Fruit fly (Drosophila melanogaster): ENCODE measurements around the gene CG31668.

CG31668 gene

dm6 chr2L:2192123-2192601 is 13.8 kb downstream of the CG31668 start, which contains the start of gene CG10874:
Gene CG10874, minus strand, starts transcription at chr2L:2192386.
- peak; percentile 89 for TF ChIP-seq Dif (GFP tag; optimal IDR thresholded peaks at IDR 0.05; ENCODE audit: partially characterized antibody)
- peak; percentile 98 for TF ChIP-seq Vsx2 (GFP tag; optimal IDR thresholded peaks at IDR 0.05; ENCODE audit: partially characterized antibody)
- TF ChIP-seq CG32264 (GFP tag; optimal IDR thresholded peaks at IDR 0.05) = no peak
- TF ChIP-seq foxo (GFP tag; optimal IDR thresholded peaks at IDR 0.05) = no peak
- TF ChIP-seq Abd-B (GFP tag; optimal IDR thresholded peaks at IDR 0.05) = no peak
- TF ChIP-seq dl (GFP tag; optimal IDR thresholded peaks at IDR 0.05; ENCODE audit: insufficient read depth in 1 of 2, partially characterized antibody in 2 of 2) = peak in 1 of 2 experiments; percentile 58
- TF ChIP-seq Jra (GFP tag; optimal IDR thresholded peaks at IDR 0.05) = no peak
- TF ChIP-seq Rel (GFP tag; optimal IDR thresholded peaks at IDR 0.05) = no peak
- TF ChIP-seq Rel (tag; optimal IDR thresholded peaks at IDR 0.05) = peak; percentile 30

- TF ChIP-seq Rel (GFP tag; optimal IDR thresholded peaks at IDR 0.05) = no peak
- TF ChIP-seq Rel (tag; optimal IDR thresholded peaks at IDR 0.05) = no peak
- no peak for TF ChIP-seq Dfd (GFP tag; optimal IDR thresholded peaks at IDR 0.05)
- TF ChIP-seq sage (GFP tag; optimal IDR thresholded peaks at IDR 0.05) = no peak
- no peak for TF ChIP-seq Myc (optimal IDR thresholded peaks at IDR 0.05)
- no peak for TF ChIP-seq Sp1 (GFP tag; optimal IDR thresholded peaks at IDR 0.05)
- no peak for TF ChIP-seq foxo (GFP tag; optimal IDR thresholded peaks at IDR 0.05)
- no peak for TF ChIP-seq h (GFP tag; optimal IDR thresholded peaks at IDR 0.05)
- TF ChIP-seq CG32264 (GFP tag; optimal IDR thresholded peaks at IDR 0.05) = no peak
- no peak for TF ChIP-seq Hnf4 (GFP tag; optimal IDR thresholded peaks at IDR 0.05)
- TF ChIP-seq br (GFP tag; optimal IDR thresholded peaks at IDR 0.05) = no peak
- TF ChIP-seq Hr83 (GFP tag; optimal IDR thresholded peaks at IDR 0.05; ENCODE audit: poor library complexity, severe bottlenecking) = no peak
- TF ChIP-seq Vsx2 (GFP tag; optimal IDR thresholded peaks at IDR 0.05; ENCODE audit: partially characterized antibody) = no peak
- no peak for TF ChIP-seq dmrt93B (GFP tag; optimal IDR thresholded peaks at IDR 0.05)
- no peak for TF ChIP-seq ey (GFP tag; optimal IDR thresholded peaks at IDR 0.05)
- TF ChIP-seq Dif (GFP tag; optimal IDR thresholded peaks at IDR 0.05; ENCODE audit: partially characterized antibody) = no peak
Observed at dm6 chr2L:2191404-2191803, 14.6 kb downstream of the CG31668 start.

- no peak for TF ChIP-seq CG32264 (GFP tag; optimal IDR thresholded peaks at IDR 0.05)
- no peak for TF ChIP-seq Vsx2 (GFP tag; optimal IDR thresholded peaks at IDR 0.05; ENCODE audit: partially characterized antibody)
- no peak for TF ChIP-seq Hnf4 (GFP tag; optimal IDR thresholded peaks at IDR 0.05)
- TF ChIP-seq fru (GFP tag; optimal IDR thresholded peaks at IDR 0.05) = no peak
- TF ChIP-seq Sp1 (GFP tag; optimal IDR thresholded peaks at IDR 0.05) = no peak
- no peak for TF ChIP-seq lola (GFP tag; optimal IDR thresholded peaks at IDR 0.05)
- TF ChIP-seq rgr (GFP tag; optimal IDR thresholded peaks at IDR 0.05) = peak; percentile 11
- TF ChIP-seq sage (GFP tag; optimal IDR thresholded peaks at IDR 0.05) = no peak
- no peak for TF ChIP-seq br (GFP tag; optimal IDR thresholded peaks at IDR 0.05)
- no peak for TF ChIP-seq usp (GFP tag; optimal IDR thresholded peaks at IDR 0.05)
- no peak for TF ChIP-seq pan (optimal IDR thresholded peaks at IDR 0.05)
- TF ChIP-seq h (GFP tag; optimal IDR thresholded peaks at IDR 0.05) = peak; percentile 18
- no peak for TF ChIP-seq Rel (GFP tag; optimal IDR thresholded peaks at IDR 0.05)
- peak; percentile 87 for TF ChIP-seq Rel (tag; optimal IDR thresholded peaks at IDR 0.05)
- no peak for TF ChIP-seq tai (GFP tag; optimal IDR thresholded peaks at IDR 0.05)
- TF ChIP-seq brk (GFP tag; optimal IDR thresholded peaks at IDR 0.05) = no peak
- TF ChIP-seq OdsH (GFP tag; optimal IDR thresholded peaks at IDR 0.05) = no peak
Observed at dm6 chr2L:2190684-2191083, 15.3 kb downstream of the CG31668 start.

- peak; percentile 77 for TF ChIP-seq fru (GFP tag; optimal IDR thresholded peaks at IDR 0.05)
- TF ChIP-seq Sp1 (GFP tag; optimal IDR thresholded peaks at IDR 0.05) = peak; percentile 41
- TF ChIP-seq psq (GFP tag; optimal IDR thresholded peaks at IDR 0.05) = peak; percentile 59
- TF ChIP-seq HLH106 (tag; optimal IDR thresholded peaks at IDR 0.05) = peak; percentile 70
- TF ChIP-seq brk (GFP tag; optimal IDR thresholded peaks at IDR 0.05) = no peak
- peak; percentile 75 for TF ChIP-seq h (GFP tag; optimal IDR thresholded peaks at IDR 0.05)
- TF ChIP-seq ey (GFP tag; optimal IDR thresholded peaks at IDR 0.05) = peak; percentile 64
- no peak for TF ChIP-seq jim (GFP tag; optimal IDR thresholded peaks at IDR 0.05)
- TF ChIP-seq Mio (GFP tag; optimal IDR thresholded peaks at IDR 0.05) = no peak
- peak; percentile 62 for TF ChIP-seq rgr (GFP tag; optimal IDR thresholded peaks at IDR 0.05)
- TF ChIP-seq CG32264 (GFP tag; optimal IDR thresholded peaks at IDR 0.05) = peak; percentile 37
- TF ChIP-seq Hnf4 (GFP tag; optimal IDR thresholded peaks at IDR 0.05) = peak; percentile 45
- peak; percentile 62 for TF ChIP-seq OdsH (GFP tag; optimal IDR thresholded peaks at IDR 0.05)
- TF ChIP-seq Vsx2 (GFP tag; optimal IDR thresholded peaks at IDR 0.05; ENCODE audit: partially characterized antibody) = no peak
- TF ChIP-seq br (GFP tag; optimal IDR thresholded peaks at IDR 0.05) = peak; percentile 65
- no peak for TF ChIP-seq Abd-B (GFP tag; optimal IDR thresholded peaks at IDR 0.05)
- TF ChIP-seq dmrt93B (GFP tag; optimal IDR thresholded peaks at IDR 0.05) = peak; percentile 48
- no peak for TF ChIP-seq dsf (GFP tag; optimal IDR thresholded peaks at IDR 0.05; ENCODE audit: borderline replicate concordance)
- TF ChIP-seq foxo (GFP tag; optimal IDR thresholded peaks at IDR 0.05) = peak in 1 of 2 experiments; percentile 73
- peak; percentile 32 for TF ChIP-seq woc (GFP tag; optimal IDR thresholded peaks at IDR 0.05)
Observed at dm6 chr2L:2189100-2189499, 16.9 kb downstream of the CG31668 start.

Data from whole organism, wandering third instar larva.